Worm (Caenorhabditis elegans): ENCODE results near the gene xrn-1.

xrn-1 gene

ce11 chrII:14102112-14102511 lies 33.4 kb downstream of the xrn-1 start:
- no peak for TF ChIP-seq ceh-30 (tag; optimal IDR thresholded peaks at IDR 0.05)
- TF ChIP-seq npax-4 (tag; optimal IDR thresholded peaks at IDR 0.05) = no peak
- TF ChIP-seq ttx-3 (tag; optimal IDR thresholded peaks at IDR 0.05) = no peak
- TF ChIP-seq hlh-13 (GFP tag; optimal IDR thresholded peaks at IDR 0.05) = no peak
- TF ChIP-seq ceh-48 (tag; optimal IDR thresholded peaks at IDR 0.05) = peak; percentile 72
- no peak for TF ChIP-seq hlh-30 (tag; optimal IDR thresholded peaks at IDR 0.05; ENCODE audit: insufficient read depth)
- TF ChIP-seq hlh-8 (tag; optimal IDR thresholded peaks at IDR 0.05) = no peak
- no peak for TF ChIP-seq pax-1 (tag; optimal IDR thresholded peaks at IDR 0.05)
- TF ChIP-seq rnt-1 (tag; optimal IDR thresholded peaks at IDR 0.05) = no peak
- no peak for TF ChIP-seq F13H6.1 (tag; optimal IDR thresholded peaks at IDR 0.05)
- TF ChIP-seq odd-2 (tag; optimal IDR thresholded peaks at IDR 0.05) = no peak
- TF ChIP-seq unc-42 (tag; optimal IDR thresholded peaks at IDR 0.05) = peak; percentile 1

ce11 chrII:14104470-14104869 lies 35.8 kb downstream of the xrn-1 start, which contains the start of gene gur-4:
TSS of gene gur-4 (plus strand) at chrII:14104770.
- no peak for TF ChIP-seq pqm-1 (tag; optimal IDR thresholded peaks at IDR 0.05)
- no peak for TF ChIP-seq ceh-31 (tag; optimal IDR thresholded peaks at IDR 0.05)
- TF ChIP-seq hlh-6 (tag; optimal IDR thresholded peaks at IDR 0.05) = no peak
- no peak for TF ChIP-seq ama-1 (optimal IDR thresholded peaks at IDR 0.05)
- TF ChIP-seq syd-9 (tag; optimal IDR thresholded peaks at IDR 0.05) = no peak
- no peak for TF ChIP-seq hlh-30 (tag; optimal IDR thresholded peaks at IDR 0.05; ENCODE audit: insufficient read depth)
- no peak for TF ChIP-seq ttx-3 (tag; optimal IDR thresholded peaks at IDR 0.05)
- no peak for TF ChIP-seq ceh-18 (tag; optimal IDR thresholded peaks at IDR 0.05)
- no peak for TF ChIP-seq pax-1 (tag; optimal IDR thresholded peaks at IDR 0.05)
- no peak for TF ChIP-seq K09A11.1 (tag; optimal IDR thresholded peaks at IDR 0.05; ENCODE audit: insufficient read depth)
- no peak for TF ChIP-seq K02D7.2 (tag; optimal IDR thresholded peaks at IDR 0.05)

- TF ChIP-seq ceh-6 (GFP tag; optimal IDR thresholded peaks at IDR 0.05) = no peak
- no peak for TF ChIP-seq C38D4.7 (GFP tag; optimal IDR thresholded peaks at IDR 0.05)
- no peak for TF ChIP-seq ceh-34 (tag; optimal IDR thresholded peaks at IDR 0.05)
- TF ChIP-seq syd-9 (tag; optimal IDR thresholded peaks at IDR 0.05) = no peak
- TF ChIP-seq ama-1 (optimal IDR thresholded peaks at IDR 0.05) = no peak
- TF ChIP-seq unc-86 (tag; optimal IDR thresholded peaks at IDR 0.05) = no peak
- TF ChIP-seq mec-3 (tag; optimal IDR thresholded peaks at IDR 0.05; ENCODE audit: borderline replicate concordance) = no peak
- TF ChIP-seq pax-1 (tag; optimal IDR thresholded peaks at IDR 0.05) = no peak
- no peak for TF ChIP-seq hlh-13 (GFP tag; optimal IDR thresholded peaks at IDR 0.05)
- no peak for TF ChIP-seq ref-2 (tag; optimal IDR thresholded peaks at IDR 0.05)
- TF ChIP-seq sdc-2 (tag; optimal IDR thresholded peaks at IDR 0.05) = no peak
- no peak for TF ChIP-seq nfya-1 (tag; optimal IDR thresholded peaks at IDR 0.05)
- no peak for TF ChIP-seq dmd-4 (tag; optimal IDR thresholded peaks at IDR 0.05; ENCODE audit: borderline replicate concordance)
- TF ChIP-seq ceh-22 (tag; optimal IDR thresholded peaks at IDR 0.05) = no peak
These were observed 37.5 kb downstream of the xrn-1 start for ce11 chrII:14106164-14106563.

ce11 chrII:14109184-14109664 lies 40.5 kb downstream of the xrn-1 start, which contains the start of gene cpg-7:
TSS of gene cpg-7 (minus strand) at chrII:14109234.
- TF ChIP-seq sox-2 (GFP tag; IDR thresholded peaks at IDR 0.05) = no peak
- no peak for TF ChIP-seq ama-1 (optimal IDR thresholded peaks at IDR 0.05)
- no peak for TF ChIP-seq nfya-1 (tag; optimal IDR thresholded peaks at IDR 0.05)
- no peak for TF ChIP-seq pag-3 (tag; optimal IDR thresholded peaks at IDR 0.05; ENCODE audit: borderline replicate concordance)
- TF ChIP-seq unc-3 (GFP tag; conservative IDR thresholded peaks at IDR 0.05) = no peak
- TF ChIP-seq unc-3 (tag; optimal IDR thresholded peaks at IDR 0.05) = no peak
- TF ChIP-seq lin-11 (tag; optimal IDR thresholded peaks at IDR 0.05) = no peak
- no peak for TF ChIP-seq pax-1 (tag; optimal IDR thresholded peaks at IDR 0.05)
- no peak for TF ChIP-seq tbx-2 (tag; optimal IDR thresholded peaks at IDR 0.05)
- no peak for TF ChIP-seq ceh-48 (tag; optimal IDR thresholded peaks at IDR 0.05)
- TF ChIP-seq che-1 (tag; optimal IDR thresholded peaks at IDR 0.05) = no peak
- TF ChIP-seq ceh-34 (tag; optimal IDR thresholded peaks at IDR 0.05) = no peak

Data from whole organism, late embryonic.